Fruit fly (Drosophila melanogaster): ENCODE results near the gene GAA1.

dm6 chrX:5844980-5845379 lies 28.2 kb downstream of the GAA1 start, which contains the start of gene CG12729:
- no peak for TF ChIP-seq pb (GFP tag; optimal IDR thresholded peaks at IDR 0.05)
- no peak for TF ChIP-seq row (GFP tag; IDR thresholded peaks at IDR 0.05)
- TF ChIP-seq ara (GFP tag; IDR thresholded peaks at IDR 0.05), result no peak

All from whole organism, embryonic.